Worm (Caenorhabditis elegans) whole organism, L4/young adult: Measurements from ENCODE around the gene fbl-1.

Source experiments
- W03F9.2 ChIP-seq: fragments of 150-350 bp; optimal IDR thresholded peaks from 2 replicates; lab custom pipeline; 2014; ENCODE audit warnings: missing biosample characterization, missing genetic modification characterization
- dao-5 ChIP-seq: sonication (generic microtip); optimal IDR thresholded peaks from 2 replicates; lab custom pipeline; 2016; ENCODE audit warnings: missing genotype, missing genetic modification characterization, moderate library complexity, missing compliant biosample characterization
- him-1 ChIP-seq: sonication (generic microtip); optimal IDR thresholded peaks from 2 replicates; lab custom pipeline; 2016; ENCODE audit warnings: missing genotype, missing genetic modification reagents, missing genetic modification characterization, missing compliant biosample characterization

The fbl-1 gene

ce11 chrIV:9545986-9546385 lies 5.4 kb downstream of the fbl-1 start, which contains the start of gene T05A1.5:
TSS of gene T05A1.5 (plus strand) at chrIV:9546286.
- TF ChIP-seq dao-5 (no peak), W03F9.2 (no peak), him-1 (tag; lab: Kevin White, UChicago) (no peak)

- no peak for TF ChIP-seq dao-5
- TF ChIP-seq him-1 (tag; lab: Kevin White, UChicago): no peak
- TF ChIP-seq W03F9.2: no peak
Measured at ce11 chrIV:9563079-9563478, 22.5 kb downstream of the fbl-1 start, which contains the start of gene col-122. TSS of gene col-122 (plus strand) at chrIV:9563379.

- no peak for TF ChIP-seq him-1 (tag; lab: Kevin White, UChicago)
Measured at ce11 chrIV:9563529-9564376, 23.1 kb downstream of the fbl-1 start.

- TF ChIP-seq W03F9.2: no peak
- TF ChIP-seq dao-5: no peak
- TF ChIP-seq him-1 (tag; lab: Kevin White, UChicago): no peak
Measured at ce11 chrIV:9566505-9566904, 25.9 kb downstream of the fbl-1 start, which contains the start of gene lron-14. TSS of gene lron-14 (minus strand) at chrIV:9566605.

ce11 chrIV:9580021-9580420 lies 39.4 kb downstream of the fbl-1 start, which contains the start of gene npr-2:
TSS of gene npr-2 (minus strand) at chrIV:9580121.
- TF ChIP-seq him-1 (tag; lab: Kevin White, UChicago): no peak
- no peak for TF ChIP-seq W03F9.2
- TF ChIP-seq dao-5: no peak

- TF ChIP-seq him-1 (tag; lab: Kevin White, UChicago) (no peak), dao-5 (no peak), W03F9.2 (no peak)
Measured at ce11 chrIV:9584352-9584751, 43.7 kb downstream of the fbl-1 start.

ce11 chrIV:9588784-9589457 lies 48.3 kb downstream of the fbl-1 start, which contains the start of gene trcs-1:
TSS of gene trcs-1 (minus strand) at chrIV:9588834.
- TF ChIP-seq dao-5 (no peak), W03F9.2 (peak; percentile 26)

ce11 chrIV:9592413-9592812 lies 51.8 kb downstream of the fbl-1 start, which contains the start of gene pei-1:
TSS of gene pei-1 (minus strand) at chrIV:9592513.
- no peak for TF ChIP-seq dao-5

- no peak for TF ChIP-seq dao-5
- TF ChIP-seq W03F9.2: no peak
- no peak for TF ChIP-seq him-1 (tag; lab: Kevin White, UChicago)
Measured at ce11 chrIV:9593456-9593855, 52.9 kb downstream of the fbl-1 start, which contains the start of gene spp-18. TSS of gene spp-18 (plus strand) at chrIV:9593712.
